Fruit fly (Drosophila melanogaster): ENCODE measurements around the gene Atg101.

Atg101 gene

dm6 chrX:18775839-18776538 lies 15.5 kb upstream of the Atg101 start (continued):
- TF ChIP-seq eyg (GFP tag; optimal IDR thresholded peaks at IDR 0.05) = no peak
- TF ChIP-seq CG4617 (GFP tag; optimal IDR thresholded peaks at IDR 0.05; ENCODE audit: borderline replicate concordance) = no peak
- TF ChIP-seq CoRest (tag; optimal IDR thresholded peaks at IDR 0.05) = peak; percentile 81
- peak; percentile 43 for TF ChIP-seq CG12659 (GFP tag; optimal IDR thresholded peaks at IDR 0.05)
- TF ChIP-seq CG18619 (GFP tag; optimal IDR thresholded peaks at IDR 0.05) = peak; percentile 56
- TF ChIP-seq ewg (GFP tag; optimal IDR thresholded peaks at IDR 0.05) = peak; percentile 71
- TF ChIP-seq CG4424 (GFP tag; optimal IDR thresholded peaks at IDR 0.05) = peak; percentile 66
- TF ChIP-seq CG10462 (GFP tag; optimal IDR thresholded peaks at IDR 0.05) = peak; percentile 43
- peak; percentile 49 for TF ChIP-seq CG6254 (GFP tag; optimal IDR thresholded peaks at IDR 0.05)
- TF ChIP-seq CG9727 (GFP tag; optimal IDR thresholded peaks at IDR 0.05) = peak; percentile 76
- TF ChIP-seq wor (GFP tag; IDR thresholded peaks at IDR 0.05) = peak; percentile 51
- no peak for TF ChIP-seq cato (GFP tag; optimal IDR thresholded peaks at IDR 0.05; ENCODE audit: borderline replicate concordance)
- TF ChIP-seq CG3995 (GFP tag; optimal IDR thresholded peaks at IDR 0.05) = no peak
- TF ChIP-seq chif (GFP tag; optimal IDR thresholded peaks at IDR 0.05) = peak in 1 of 2 experiments; percentile 55
- TF ChIP-seq CG3407 (GFP tag; optimal IDR thresholded peaks at IDR 0.05) = peak; percentile 61
- no peak for TF ChIP-seq jumu (GFP tag; optimal IDR thresholded peaks at IDR 0.05)
- TF ChIP-seq CG11696 (GFP tag; IDR thresholded peaks at IDR 0.05) = no peak
- TF ChIP-seq croc (GFP tag; conservative IDR thresholded peaks at IDR 0.05) = peak; percentile 59
- TF ChIP-seq Mrtf (GFP tag; IDR thresholded peaks at IDR 0.05) = no peak
- no peak for TF ChIP-seq Lpt (GFP tag; optimal IDR thresholded peaks at IDR 0.05)
- TF ChIP-seq hkb (optimal IDR thresholded peaks at IDR 0.05) = no peak
- TF ChIP-seq hkb (GFP tag; IDR thresholded peaks at IDR 0.05) = peak; percentile 18; the same call in 1 of the 2 replicates
- TF ChIP-seq ATbp (GFP tag; optimal IDR thresholded peaks at IDR 0.05) = peak; percentile 61
- TF ChIP-seq CG14441 (GFP tag; IDR thresholded peaks at IDR 0.05) = no peak
- TF ChIP-seq CG16813 (GFP tag; IDR thresholded peaks at IDR 0.05; ENCODE audit: partially characterized antibody) = no peak
- TF ChIP-seq Max (GFP tag; optimal IDR thresholded peaks at IDR 0.05) = peak; percentile 13
- peak; percentile 71 for TF ChIP-seq Xrp1 (GFP tag; IDR thresholded peaks at IDR 0.05)
- peak; percentile 84 for TF ChIP-seq CG33557 (GFP tag; optimal IDR thresholded peaks at IDR 0.05)
- TF ChIP-seq sima (GFP tag; optimal IDR thresholded peaks at IDR 0.05) = no peak
- TF ChIP-seq CG15696 (tag; optimal IDR thresholded peaks at IDR 0.05) = peak; percentile 46
- TF ChIP-seq CG1603 (tag; optimal IDR thresholded peaks at IDR 0.05) = peak; percentile 32
- no peak for TF ChIP-seq jigr1 (GFP tag; IDR thresholded peaks at IDR 0.05)
- no peak for TF ChIP-seq prd (optimal IDR thresholded peaks at IDR 0.05)
- peak; percentile 14; the same call in 1 of the 3 replicates for TF ChIP-seq prd (GFP tag; IDR thresholded peaks at IDR 0.05)
- TF ChIP-seq dysf (GFP tag; IDR thresholded peaks at IDR 0.05) = peak; percentile 41; the same call in 1 of the 3 replicates
- TF ChIP-seq ttk (GFP tag; IDR thresholded peaks at IDR 0.05) = no peak
- TF ChIP-seq CG30020 (tag; optimal IDR thresholded peaks at IDR 0.05) = peak; percentile 34
- TF ChIP-seq CG12391 (tag; optimal IDR thresholded peaks at IDR 0.05) = peak; percentile 81
- TF ChIP-seq CG8765 (GFP tag; IDR thresholded peaks at IDR 0.05) = no peak
- TF ChIP-seq lola (GFP tag; optimal IDR thresholded peaks at IDR 0.05) = peak in 1 of 3 experiments; percentile 93
- no peak for TF ChIP-seq yki (optimal IDR thresholded peaks at IDR 0.05)
- TF ChIP-seq CG12104 (GFP tag; optimal IDR thresholded peaks at IDR 0.05) = peak; percentile 13
- TF ChIP-seq CG9215 (GFP tag; IDR thresholded peaks at IDR 0.05) = 0 out of 2 replicates have a peak, but pooled peaks have one; percentile 15
- TF ChIP-seq exex (tag; optimal IDR thresholded peaks at IDR 0.05) = no peak
- peak; percentile 52 for TF ChIP-seq Lhr (GFP tag; optimal IDR thresholded peaks at IDR 0.05)
- no peak for TF ChIP-seq scrt (GFP tag; optimal IDR thresholded peaks at IDR 0.05)
- TF ChIP-seq tgo (GFP tag; IDR thresholded peaks at IDR 0.05) = no peak
- TF ChIP-seq CG2712 (tag; optimal IDR thresholded peaks at IDR 0.05) = peak; percentile 83
- TF ChIP-seq CG12155 (GFP tag; optimal IDR thresholded peaks at IDR 0.05) = peak; percentile 3
- peak; percentile 28 for TF ChIP-seq HmgZ (tag; optimal IDR thresholded peaks at IDR 0.05)
